Worm (Caenorhabditis elegans) whole organism, late embryonic: Measurements from ENCODE around the gene F59A1.13.

Source experiments
- F13H6.1 ChIP-seq: sonication (generic microtip); optimal IDR thresholded peaks from 2 replicates; lab custom pipeline; 2016; ENCODE audit warnings: missing genetic modification characterization, missing compliant biosample characterization
- K09A11.1 ChIP-seq: sonication (generic microtip); optimal IDR thresholded peaks from 2 replicates; lab custom pipeline; 2017; ENCODE audit warnings: antibody characterized with exemption, mild to moderate bottlenecking, missing genetic modification characterization, missing compliant biosample characterization; ENCODE audit not compliant: insufficient read depth
- ama-1 ChIP-seq: fragments of 150-350 bp; optimal IDR thresholded peaks from 2 replicates; lab custom pipeline; 2014
- ceh-24 ChIP-seq: sonication (generic microtip); optimal IDR thresholded peaks from 2 replicates; lab custom pipeline; 2016; ENCODE audit warnings: mild to moderate bottlenecking, missing genetic modification characterization, missing compliant biosample characterization
- dmd-4 ChIP-seq: sonication (generic microtip); optimal IDR thresholded peaks from 2 replicates; lab custom pipeline; 2016; ENCODE audit warnings: borderline replicate concordance, missing genetic modification characterization, missing compliant biosample characterization
- nfya-1 ChIP-seq: sonication (generic microtip); optimal IDR thresholded peaks from 2 replicates; lab custom pipeline; 2017; ENCODE audit warnings: missing genetic modification characterization, mild to moderate bottlenecking, missing compliant biosample characterization, antibody characterized with exemption, moderate library complexity
- odd-2 ChIP-seq: sonication (generic microtip); optimal IDR thresholded peaks from 2 replicates; lab custom pipeline; 2017; ENCODE audit warnings: antibody characterized with exemption, mild to moderate bottlenecking, missing genetic modification characterization, missing compliant biosample characterization
- pha-4 ChIP-seq: fragments of 150-350 bp; optimal IDR thresholded peaks from 2 replicates; lab custom pipeline; 2018; ENCODE audit warnings: missing biosample characterization, missing genetic modification reagents, missing genetic modification characterization
- pqm-1 ChIP-seq: sonication (generic microtip); optimal IDR thresholded peaks from 2 replicates; lab custom pipeline; 2016; ENCODE audit warnings: missing genetic modification characterization, missing compliant biosample characterization
- syd-9 ChIP-seq: sonication (generic microtip); optimal IDR thresholded peaks from 2 replicates; lab custom pipeline; 2016; ENCODE audit warnings: mild to moderate bottlenecking, missing genetic modification characterization, moderate library complexity, missing compliant biosample characterization
- unc-3 ChIP-seq, 2 experiments: fragments of 200-800 bp in 1 of 2; sonication (Bioruptor generic) in 1 of 2; sonication (generic microtip) in 1 of 2; conservative IDR thresholded peaks in 1 of 2; optimal IDR thresholded peaks in 1 of 2; 2 replicates each; pipeline versions ENCODE4 v1.3.6 to Lab custom; 2016 to 2022; ENCODE audit warnings: missing compliant biosample characterization in 2 of 2, missing genetic modification characterization in 2 of 2, missing genetic modification reagents in 1 of 2

DNA sequence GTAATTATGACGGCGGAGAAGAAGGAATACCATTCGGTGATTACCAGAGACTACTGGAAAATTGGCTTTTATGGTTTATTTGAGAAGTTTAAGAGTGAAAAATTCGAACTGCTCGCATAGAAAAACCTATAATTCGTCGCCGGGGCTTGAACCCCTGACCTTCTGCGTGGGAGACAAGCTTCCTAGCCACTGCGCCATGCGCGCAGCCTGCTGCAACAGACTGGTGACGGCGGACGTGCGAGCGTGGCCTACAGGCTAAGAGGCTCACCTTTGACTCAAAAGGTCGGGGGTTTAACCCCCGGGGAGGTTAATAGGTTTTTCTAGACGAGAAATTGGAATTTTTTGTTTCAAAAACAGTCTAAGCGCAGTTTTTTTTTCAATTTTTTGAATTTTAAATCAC lies 26.5 kb downstream of the F59A1.13 start:
- no peak for TF ChIP-seq pqm-1 (tag; lab: Kevin White, UChicago)
- TF ChIP-seq F13H6.1 (tag; lab: Kevin White, UChicago), result no peak
- no peak for TF ChIP-seq K09A11.1 (tag; lab: Kevin White, UChicago)
- TF ChIP-seq pha-4 (tag; lab: Kevin White, UChicago), result no peak
- TF ChIP-seq dmd-4 (tag; lab: Kevin White, UChicago), result no peak
- TF ChIP-seq ceh-24, result no peak
- no peak for TF ChIP-seq syd-9 (tag; lab: Kevin White, UChicago)
- no peak for TF ChIP-seq unc-3 (GFP tag; conservative IDR thresholded peaks at IDR 0.05; lab: Robert Waterston, UW)
- TF ChIP-seq unc-3 (tag; optimal IDR thresholded peaks at IDR 0.05; lab: Kevin White, UChicago), result no peak
- no peak for TF ChIP-seq odd-2
- TF ChIP-seq nfya-1 (tag; lab: Kevin White, UChicago), result no peak
- no peak for TF ChIP-seq ama-1 (lab: Kevin White, UChicago)
